Fruit fly (Drosophila melanogaster): ENCODE results near the gene CG9377.

The CG9377 gene

dm6 chr2L:13368940-13369339 is 7.6 kb upstream of the CG9377 start, which contains the start of gene CG31855 (continued):
- TF ChIP-seq CG6683 (GFP tag; optimal IDR thresholded peaks at IDR 0.05) = peak; percentile 52
- peak; percentile 54 for TF ChIP-seq Atf-2 (GFP tag; optimal IDR thresholded peaks at IDR 0.05)
- 0 out of 3 replicates have a peak, but pooled peaks have one; percentile 16 for TF ChIP-seq CG6791 (GFP tag; IDR thresholded peaks at IDR 0.05; ENCODE audit: partially characterized antibody)
- no peak for TF ChIP-seq CG9797 (GFP tag; optimal IDR thresholded peaks at IDR 0.05)
- no peak for TF ChIP-seq oc (tag; optimal IDR thresholded peaks at IDR 0.05)
- TF ChIP-seq CG11695 (GFP tag; IDR thresholded peaks at IDR 0.05) = peak; percentile 70
- TF ChIP-seq Hmr (GFP tag; optimal IDR thresholded peaks at IDR 0.05) = peak; percentile 85
- no peak for TF ChIP-seq Elba2 (GFP tag; optimal IDR thresholded peaks at IDR 0.05)
- TF ChIP-seq maf-S (GFP tag; optimal IDR thresholded peaks at IDR 0.05) = peak; percentile 76
- peak; percentile 90 for TF ChIP-seq CG32532 (GFP tag; IDR thresholded peaks at IDR 0.05)
- TF ChIP-seq caup (GFP tag; optimal IDR thresholded peaks at IDR 0.05; ENCODE audit: severe bottlenecking) = peak; percentile 87
- TF ChIP-seq B-H1 (GFP tag; IDR thresholded peaks at IDR 0.05) = peak; percentile 19; the same call in 1 of the 3 replicates
- peak; percentile 74 for TF ChIP-seq pho (GFP tag; optimal IDR thresholded peaks at IDR 0.05)
- TF ChIP-seq CG7839 (tag; optimal IDR thresholded peaks at IDR 0.05) = peak; percentile 82
- peak; percentile 70 for TF ChIP-seq phol (tag; optimal IDR thresholded peaks at IDR 0.05)
- TF ChIP-seq CG17186 (GFP tag; optimal IDR thresholded peaks at IDR 0.05) = peak; percentile 13
- peak; percentile 80 for TF ChIP-seq rib (GFP tag; IDR thresholded peaks at IDR 0.05)
- TF ChIP-seq crol (GFP tag; IDR thresholded peaks at IDR 0.05) = no peak
- peak; percentile 95 for TF ChIP-seq slbo (GFP tag; IDR thresholded peaks at IDR 0.05)
- peak; percentile 77 for TF ChIP-seq Gug (GFP tag; IDR thresholded peaks at IDR 0.05)
- TF ChIP-seq CG12391 (tag; optimal IDR thresholded peaks at IDR 0.05) = peak; percentile 88
- no peak for TF ChIP-seq jigr1 (GFP tag; IDR thresholded peaks at IDR 0.05)
- peak; percentile 67 for TF ChIP-seq CrebB (tag; optimal IDR thresholded peaks at IDR 0.05)
- no peak for TF ChIP-seq CG8478 (optimal IDR thresholded peaks at IDR 0.05)
- TF ChIP-seq chm (GFP tag; IDR thresholded peaks at IDR 0.05) = peak; percentile 83
- TF ChIP-seq ara (GFP tag; IDR thresholded peaks at IDR 0.05) = peak; percentile 62; the same call in 1 of the 2 replicates
- peak; percentile 16 for TF ChIP-seq crc (GFP tag; optimal IDR thresholded peaks at IDR 0.05)
- peak; percentile 87 for TF ChIP-seq H15 (GFP tag; IDR thresholded peaks at IDR 0.05)
- peak; percentile 43 for TF ChIP-seq Spps (tag; optimal IDR thresholded peaks at IDR 0.05)
- peak; percentile 85 for TF ChIP-seq CG11247 (GFP tag; IDR thresholded peaks at IDR 0.05)
- peak; percentile 47 for TF ChIP-seq cato (GFP tag; optimal IDR thresholded peaks at IDR 0.05; ENCODE audit: borderline replicate concordance)
- TF ChIP-seq fd102C (GFP tag; optimal IDR thresholded peaks at IDR 0.05) = peak; percentile 21
- TF ChIP-seq dmrt99B (tag; optimal IDR thresholded peaks at IDR 0.05) = peak; percentile 76
- no peak for TF ChIP-seq CG2199 (GFP tag; IDR thresholded peaks at IDR 0.05)
- TF ChIP-seq repo (GFP tag; optimal IDR thresholded peaks at IDR 0.05) = no peak
- peak; percentile 67 for TF ChIP-seq CG3407 (GFP tag; optimal IDR thresholded peaks at IDR 0.05)
- peak; percentile 51 for TF ChIP-seq CG3995 (GFP tag; optimal IDR thresholded peaks at IDR 0.05)
- TF ChIP-seq knrl (GFP tag; IDR thresholded peaks at IDR 0.05; ENCODE audit: partially characterized antibody) = 0 out of 3 replicates have a peak, but pooled peaks have one; percentile 25
- TF ChIP-seq CG16863 (GFP tag; optimal IDR thresholded peaks at IDR 0.05) = peak; percentile 63
- TF ChIP-seq grau (tag; optimal IDR thresholded peaks at IDR 0.05) = peak; percentile 83
- peak; percentile 67 for TF ChIP-seq CG12104 (GFP tag; optimal IDR thresholded peaks at IDR 0.05)
- TF ChIP-seq CG2678 (tag; optimal IDR thresholded peaks at IDR 0.05) = peak; percentile 81
- TF ChIP-seq Hand (GFP tag; optimal IDR thresholded peaks at IDR 0.05) = peak; percentile 68
- TF ChIP-seq chif (GFP tag; optimal IDR thresholded peaks at IDR 0.05) = peak; percentile 66 to 73
- TF ChIP-seq onecut (GFP tag; IDR thresholded peaks at IDR 0.05) = peak; percentile 73
- TF ChIP-seq ssp (GFP tag; IDR thresholded peaks at IDR 0.05) = peak; percentile 50
- TF ChIP-seq CG17359 (tag; optimal IDR thresholded peaks at IDR 0.05) = peak; percentile 86
- peak; percentile 67 for TF ChIP-seq CG33557 (GFP tag; optimal IDR thresholded peaks at IDR 0.05)
- TF ChIP-seq Dad (GFP tag; optimal IDR thresholded peaks at IDR 0.05) = peak; percentile 68
- TF ChIP-seq CG5953 (GFP tag; IDR thresholded peaks at IDR 0.05) = peak; percentile 73
- peak; percentile 41 for TF ChIP-seq eyg (GFP tag; optimal IDR thresholded peaks at IDR 0.05)

Data from whole organism, embryonic.